Fruit fly (Drosophila melanogaster): ENCODE results near the gene CG10702.

The CG10702 gene

DNA sequence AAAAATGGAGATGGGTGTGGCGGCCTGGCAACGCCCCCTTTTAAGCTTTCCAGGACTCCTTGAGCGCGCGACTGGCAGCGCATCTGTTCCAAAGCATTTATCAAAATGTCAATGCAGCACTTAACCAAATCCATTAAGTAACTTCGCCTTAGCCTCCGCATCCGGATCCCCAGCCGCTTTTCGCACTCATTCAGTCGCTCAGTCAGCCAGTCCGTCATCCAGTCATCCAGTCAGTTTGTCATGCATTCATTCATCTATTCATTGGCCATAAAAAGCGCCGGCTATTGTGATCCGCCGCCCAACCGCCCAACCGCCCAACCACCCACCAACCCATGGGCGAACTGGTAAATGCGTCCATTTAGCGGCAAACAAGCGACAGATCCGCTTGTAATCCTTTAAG, 19.2 kb upstream of the CG10702 start:
- no peak for TF ChIP-seq Hr96 (GFP tag; optimal IDR thresholded peaks at IDR 0.05)
- no peak for TF ChIP-seq pad (GFP tag; optimal IDR thresholded peaks at IDR 0.05)
- TF ChIP-seq CG7101 (tag; optimal IDR thresholded peaks at IDR 0.05), result no peak
- no peak for TF ChIP-seq CG14711 (tag; optimal IDR thresholded peaks at IDR 0.05)
- TF ChIP-seq ovo (GFP tag; optimal IDR thresholded peaks at IDR 0.05), result no peak
- no peak for TF ChIP-seq CG33017 (tag; optimal IDR thresholded peaks at IDR 0.05)
- no peak for TF ChIP-seq CG11617 (GFP tag; optimal IDR thresholded peaks at IDR 0.05)
- no peak for TF ChIP-seq CG1620 (GFP tag; optimal IDR thresholded peaks at IDR 0.05)
- no peak for TF ChIP-seq CG12768 (GFP tag; optimal IDR thresholded peaks at IDR 0.05)
- TF ChIP-seq toe (GFP tag; optimal IDR thresholded peaks at IDR 0.05), result no peak
- no peak for TF ChIP-seq Mnt (GFP tag; optimal IDR thresholded peaks at IDR 0.05)
- TF ChIP-seq cic (GFP tag; optimal IDR thresholded peaks at IDR 0.05), result no peak
- no peak for TF ChIP-seq bab1 (GFP tag; optimal IDR thresholded peaks at IDR 0.05)

DNA sequence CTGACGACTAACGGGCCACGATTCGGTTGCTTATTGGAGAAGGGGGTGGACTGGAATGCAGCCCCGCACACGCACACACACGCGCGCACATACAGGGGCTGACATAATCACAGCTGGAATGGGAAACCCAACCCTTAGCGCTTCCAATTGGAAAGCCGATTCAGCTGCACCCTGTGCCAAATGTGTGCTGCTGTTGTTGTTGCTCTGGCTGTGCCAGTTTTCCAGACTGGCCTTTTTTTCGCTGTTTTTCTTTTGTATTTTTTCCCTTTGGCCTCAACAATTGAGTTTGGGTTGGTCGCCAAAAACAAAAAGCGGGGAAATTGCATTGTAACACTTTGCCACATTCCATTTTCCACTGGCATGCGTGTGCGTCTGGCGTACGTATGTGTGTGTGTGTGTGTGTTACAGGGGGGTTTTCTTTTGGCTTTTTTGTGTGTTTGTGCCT, 13.7 kb upstream of the CG10702 start:
- TF ChIP-seq Hr96 (GFP tag; optimal IDR thresholded peaks at IDR 0.05) (no peak), pad (GFP tag; optimal IDR thresholded peaks at IDR 0.05) (peak; percentile 79), cic (GFP tag; optimal IDR thresholded peaks at IDR 0.05) (no peak), cnc (optimal IDR thresholded peaks at IDR 0.05) (no peak), bab1 (GFP tag; optimal IDR thresholded peaks at IDR 0.05) (no peak)

- peak; percentile 7 for TF ChIP-seq kay (GFP tag; ENCODE audit: borderline replicate concordance)
- TF ChIP-seq Hr96 (GFP tag; optimal IDR thresholded peaks at IDR 0.05), result no peak
These were observed 10.1 kb upstream of the CG10702 start for dm6 chr2L:19079742-19080141.

DNA sequence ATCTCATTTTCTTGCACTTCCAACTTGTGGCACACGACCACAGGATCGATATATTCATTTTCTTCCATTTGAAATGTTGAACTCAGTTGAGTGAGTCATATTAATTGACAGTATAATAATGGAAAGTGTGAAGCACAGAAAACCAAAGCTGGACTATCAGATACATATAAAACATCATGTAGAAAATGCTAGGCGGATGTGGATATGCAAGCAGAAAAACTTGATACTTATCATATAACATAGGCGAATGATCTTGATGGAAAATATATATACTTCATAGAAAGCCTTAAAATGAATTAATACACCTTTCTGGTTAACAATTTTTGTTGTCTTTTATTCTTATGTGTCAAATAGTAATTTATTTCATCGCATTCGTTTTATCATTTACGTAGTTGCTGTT, 9.3 kb upstream of the CG10702 start, which contains the start of gene CG10700:
Gene CG10700, minus strand, starts transcription at position 101 of the 400 bp plus-strand sequence.
- TF ChIP-seq kay (GFP tag; ENCODE audit: borderline replicate concordance), result no peak
- no peak for TF ChIP-seq CG12768 (GFP tag; optimal IDR thresholded peaks at IDR 0.05)
- no peak for TF ChIP-seq CG7045 (GFP tag; optimal IDR thresholded peaks at IDR 0.05)
- TF ChIP-seq Hr96 (GFP tag; optimal IDR thresholded peaks at IDR 0.05), result no peak
- TF ChIP-seq toe (GFP tag; optimal IDR thresholded peaks at IDR 0.05), result no peak
- TF ChIP-seq tj (GFP tag; optimal IDR thresholded peaks at IDR 0.05), result no peak
- no peak for TF ChIP-seq bab1 (GFP tag; optimal IDR thresholded peaks at IDR 0.05)

- TF ChIP-seq pad (GFP tag; optimal IDR thresholded peaks at IDR 0.05), result no peak
- no peak for TF ChIP-seq CG7045 (GFP tag; optimal IDR thresholded peaks at IDR 0.05)
- TF ChIP-seq Mnt (GFP tag; optimal IDR thresholded peaks at IDR 0.05), result no peak
These were observed 4.6 kb upstream of the CG10702 start, which contains the start of gene CG17572 for dm6 chr2L:19074099-19074828. Gene CG17572, minus strand, starts transcription at chr2L:19074149.

DNA sequence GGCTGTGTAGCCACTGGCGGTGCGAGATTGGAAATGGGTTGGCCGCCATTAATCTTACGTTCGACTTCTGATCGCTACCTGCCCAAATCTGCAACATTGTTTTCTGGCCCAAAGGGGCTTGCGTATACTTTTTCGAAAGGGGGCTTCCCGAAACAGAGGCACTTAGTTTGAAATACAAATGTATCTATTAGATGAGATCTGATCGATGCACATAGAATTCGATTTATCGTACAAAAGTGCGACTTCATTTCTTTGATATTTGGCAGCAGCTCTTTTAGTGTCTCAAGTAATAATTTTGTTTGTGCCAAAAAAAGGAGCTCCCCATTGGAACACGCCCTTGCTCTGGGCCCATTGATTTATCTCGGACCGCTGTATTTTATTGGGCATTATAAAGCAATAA, 2.1 kb upstream of the CG10702 start:
- TF ChIP-seq Mnt (GFP tag; optimal IDR thresholded peaks at IDR 0.05), result no peak
- TF ChIP-seq CG33017 (tag; optimal IDR thresholded peaks at IDR 0.05), result no peak
- no peak for TF ChIP-seq bab1 (GFP tag; optimal IDR thresholded peaks at IDR 0.05)
- no peak for TF ChIP-seq CG12768 (GFP tag; optimal IDR thresholded peaks at IDR 0.05)
- TF ChIP-seq tj (GFP tag; optimal IDR thresholded peaks at IDR 0.05), result no peak
- no peak for TF ChIP-seq CG5204 (GFP tag; optimal IDR thresholded peaks at IDR 0.05)
- no peak for TF ChIP-seq pad (GFP tag; optimal IDR thresholded peaks at IDR 0.05)
- no peak for TF ChIP-seq CG7045 (GFP tag; optimal IDR thresholded peaks at IDR 0.05)
- TF ChIP-seq kay (GFP tag; ENCODE audit: borderline replicate concordance), result no peak

DNA sequence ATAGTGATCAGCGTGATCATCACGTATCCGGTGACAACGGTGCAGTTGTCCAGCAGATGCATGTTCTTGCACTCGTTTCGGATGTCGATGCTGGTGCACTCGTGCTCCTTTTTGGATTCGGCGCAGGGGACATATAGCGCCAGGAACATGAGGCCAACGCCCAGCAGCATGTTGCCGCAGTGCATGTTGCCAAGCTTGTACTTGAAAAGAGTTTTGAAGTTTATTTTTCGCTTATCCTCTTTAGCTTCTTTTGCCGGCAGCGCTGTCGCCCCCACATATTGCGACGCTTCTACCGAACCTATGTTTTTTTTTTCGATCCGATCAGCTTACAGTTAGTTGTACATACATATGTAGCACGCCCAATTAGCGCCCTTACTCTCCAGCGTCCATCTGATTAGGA, 1.3 kb downstream of the CG10702 start:
- TF ChIP-seq Mnt (GFP tag; optimal IDR thresholded peaks at IDR 0.05) (no peak), pad (GFP tag; optimal IDR thresholded peaks at IDR 0.05) (peak; percentile 32), toe (GFP tag; optimal IDR thresholded peaks at IDR 0.05) (no peak), CG11617 (GFP tag; optimal IDR thresholded peaks at IDR 0.05) (no peak)

DNA sequence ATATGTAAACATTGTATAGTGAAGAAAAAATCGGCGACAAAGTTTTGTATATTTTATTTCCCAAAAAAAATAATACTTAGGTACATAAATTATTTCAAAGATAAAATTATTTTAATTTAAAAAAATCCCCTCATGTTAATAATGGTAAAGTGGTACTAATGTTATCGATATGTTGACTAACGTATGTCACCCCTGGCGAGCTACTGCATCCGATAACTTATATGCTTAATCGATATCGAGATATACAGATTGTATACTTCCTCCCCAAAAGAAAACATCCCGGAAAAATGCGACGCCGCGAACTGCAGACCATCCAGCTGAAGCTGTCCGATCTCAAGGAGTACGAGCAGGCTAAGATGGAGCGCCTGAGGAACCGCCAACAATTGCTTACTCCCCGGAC, 4.9 kb downstream of the CG10702 start, which contains the start of gene CG17343:
Gene CG17343, plus strand, starts transcription at position 224 of the 400 bp plus-strand sequence.
- no peak for TF ChIP-seq ovo (GFP tag; optimal IDR thresholded peaks at IDR 0.05)
- no peak for TF ChIP-seq CG12768 (GFP tag; optimal IDR thresholded peaks at IDR 0.05)
- TF ChIP-seq Mnt (GFP tag; optimal IDR thresholded peaks at IDR 0.05), result no peak
- no peak for TF ChIP-seq Hr96 (GFP tag; optimal IDR thresholded peaks at IDR 0.05)
- no peak for TF ChIP-seq CG33017 (tag; optimal IDR thresholded peaks at IDR 0.05)
- TF ChIP-seq Clk (GFP tag; optimal IDR thresholded peaks at IDR 0.05), result no peak
- no peak for TF ChIP-seq kay (GFP tag; ENCODE audit: borderline replicate concordance)
- no peak for TF ChIP-seq bab1 (GFP tag; optimal IDR thresholded peaks at IDR 0.05)
- TF ChIP-seq pad (GFP tag; optimal IDR thresholded peaks at IDR 0.05), result no peak
- no peak for TF ChIP-seq CG5204 (GFP tag; optimal IDR thresholded peaks at IDR 0.05)
- TF ChIP-seq CG14711 (tag; optimal IDR thresholded peaks at IDR 0.05), result no peak
- TF ChIP-seq tj (GFP tag; optimal IDR thresholded peaks at IDR 0.05), result no peak
- TF ChIP-seq CG11617 (GFP tag; optimal IDR thresholded peaks at IDR 0.05), result no peak
